Fruit fly (Drosophila melanogaster) Kc167 (cell line): ENCODE results near the gene CG11882.

Experiments used
- Myc ChIP-seq: fragments of >200 bp; optimal IDR thresholded peaks from 2 replicates; lab custom pipeline; 2017; ENCODE audit warnings: missing external identifiers
- Sin3A ChIP-seq: fragments of >200 bp; optimal IDR thresholded peaks from 2 replicates; lab custom pipeline; 2018; ENCODE audit warnings: missing external identifiers
- h ChIP-seq: fragments of >200 bp; optimal IDR thresholded peaks from 3 replicates; lab custom pipeline; 2018; ENCODE audit warnings: missing external identifiers
- insv ChIP-seq: fragments of >200 bp; optimal IDR thresholded peaks from 3 replicates; lab custom pipeline; 2018; ENCODE audit warnings: missing external identifiers
- psq ChIP-seq: fragments of >200 bp; optimal IDR thresholded peaks from 2 replicates; lab custom pipeline; 2017; ENCODE audit warnings: missing external identifiers
- ttk ChIP-seq: sonication (Bioruptor generic); optimal IDR thresholded peaks from 2 replicates; lab custom pipeline; 2017; ENCODE audit warnings: missing external identifiers

Gene CG11882

DNA sequence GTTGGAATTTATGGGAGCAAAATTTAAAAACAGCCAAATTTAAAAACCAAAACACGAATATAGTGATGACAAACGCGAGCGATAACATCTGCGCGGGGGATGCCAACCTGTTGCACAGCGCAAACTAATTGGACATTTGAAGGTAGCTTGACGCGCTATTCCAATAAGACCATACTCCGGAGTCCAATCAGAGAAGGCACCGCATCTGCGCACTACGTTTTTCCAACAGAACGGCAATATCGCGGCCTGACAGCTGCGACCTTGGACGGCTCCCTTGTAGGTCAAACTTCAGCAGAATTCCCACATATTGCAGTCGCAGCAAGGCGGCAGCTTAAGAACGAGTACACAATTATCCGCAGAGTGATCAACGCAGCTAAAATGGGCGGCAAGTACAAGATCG, at the start of gene CG11882, which contains the start of gene Pglym78:
TSS of gene CG11882 (minus strand) at position 101 of the 400 bp plus-strand sequence.
TSS of gene Pglym78 (plus strand) at position 177 of the 400 bp plus-strand sequence.
- TF ChIP-seq insv (lab: Kevin White, UChicago) (peak; percentile 96), Sin3A (lab: Kevin White, UChicago) (no peak), h (no peak)

DNA sequence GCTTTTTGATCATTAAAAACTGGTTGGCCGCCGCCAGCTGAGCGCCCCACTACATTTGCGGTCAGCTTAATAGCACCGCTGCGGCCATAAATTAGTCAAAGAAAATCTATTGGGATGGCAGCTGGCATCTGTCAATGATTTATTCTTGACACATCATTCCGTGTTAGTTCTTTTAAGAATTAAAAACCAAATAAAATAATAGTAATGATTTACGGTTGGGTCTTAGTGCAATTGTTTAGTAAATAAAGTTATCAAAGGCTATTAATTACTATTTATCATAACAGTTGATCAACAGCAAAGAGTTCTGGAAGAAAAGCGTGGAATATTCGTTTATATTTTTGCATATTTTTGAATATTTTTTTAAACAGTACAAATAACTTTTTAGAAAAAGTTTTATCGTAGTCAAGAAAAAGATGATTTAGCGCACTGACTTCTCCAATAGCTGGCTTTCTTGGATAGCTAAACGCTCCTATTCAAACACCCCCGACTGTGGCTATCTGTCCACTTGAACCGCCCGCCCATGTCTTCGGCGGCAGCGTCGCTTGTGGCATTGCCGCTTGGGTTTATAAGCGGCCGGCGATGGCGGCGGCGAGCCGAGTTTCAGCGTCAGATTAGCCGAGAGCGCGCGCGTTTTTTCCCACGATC, 49.1 kb upstream of the CG11882 start, which contains the start of gene CG14515:
TSS of gene CG14515 (plus strand) at position 590 of the 645 bp plus-strand sequence.
- TF ChIP-seq Sin3A (lab: Kevin White, UChicago) (no peak), psq (no peak), Myc (no peak), insv (lab: Kevin White, UChicago) (no peak), h (no peak), ttk (lab: Kevin White, UChicago) (no peak)

DNA sequence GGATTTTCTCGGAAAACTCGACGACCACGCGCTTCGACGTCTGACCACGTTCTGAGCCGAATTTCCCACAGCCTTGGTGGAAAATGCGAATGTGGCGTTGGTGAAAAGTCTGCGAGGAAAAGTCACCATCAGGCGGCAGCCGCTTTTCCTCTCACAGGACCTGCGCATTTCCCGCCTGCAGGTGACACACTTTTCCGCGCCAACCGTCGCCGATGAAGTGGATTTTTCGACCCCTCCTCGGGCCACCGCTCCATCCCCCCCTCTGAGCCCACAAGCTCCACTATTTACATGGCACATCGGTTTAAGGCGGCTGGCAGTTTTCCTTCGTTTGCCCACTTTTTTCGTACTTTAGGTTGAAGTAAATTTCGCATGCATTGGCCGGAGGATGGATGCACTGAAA, 47.0 kb upstream of the CG11882 start, which contains the start of gene jus:
TSS of gene jus (minus strand) at position 38 of the 400 bp plus-strand sequence.
- TF ChIP-seq Myc (no peak), insv (lab: Kevin White, UChicago) (no peak), Sin3A (lab: Kevin White, UChicago) (no peak), ttk (lab: Kevin White, UChicago) (no peak), h (no peak), psq (no peak)

DNA sequence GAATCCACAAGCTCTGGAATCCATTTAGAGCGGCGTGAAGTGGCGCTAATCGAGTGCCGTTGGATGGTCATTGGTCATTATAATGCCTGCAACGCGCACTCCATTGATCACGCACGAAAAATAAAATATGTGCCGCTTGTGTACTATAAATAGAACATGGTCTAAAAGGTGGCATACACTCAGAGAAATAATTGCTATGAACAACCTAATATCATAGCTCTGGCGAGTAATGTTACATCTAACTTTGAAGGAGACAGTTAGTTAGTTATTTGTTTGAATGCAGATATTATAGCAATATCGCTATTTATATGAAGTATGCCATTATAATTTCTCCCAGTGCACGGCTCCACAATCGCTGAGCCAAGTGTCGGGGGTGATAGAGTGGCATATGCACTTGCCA, 43.0 kb upstream of the CG11882 start:
- TF ChIP-seq Sin3A (lab: Kevin White, UChicago), result no peak
- TF ChIP-seq Myc, result no peak
- TF ChIP-seq ttk (lab: Kevin White, UChicago), result no peak
- TF ChIP-seq insv (lab: Kevin White, UChicago), result no peak
- no peak for TF ChIP-seq psq
- no peak for TF ChIP-seq h

DNA sequence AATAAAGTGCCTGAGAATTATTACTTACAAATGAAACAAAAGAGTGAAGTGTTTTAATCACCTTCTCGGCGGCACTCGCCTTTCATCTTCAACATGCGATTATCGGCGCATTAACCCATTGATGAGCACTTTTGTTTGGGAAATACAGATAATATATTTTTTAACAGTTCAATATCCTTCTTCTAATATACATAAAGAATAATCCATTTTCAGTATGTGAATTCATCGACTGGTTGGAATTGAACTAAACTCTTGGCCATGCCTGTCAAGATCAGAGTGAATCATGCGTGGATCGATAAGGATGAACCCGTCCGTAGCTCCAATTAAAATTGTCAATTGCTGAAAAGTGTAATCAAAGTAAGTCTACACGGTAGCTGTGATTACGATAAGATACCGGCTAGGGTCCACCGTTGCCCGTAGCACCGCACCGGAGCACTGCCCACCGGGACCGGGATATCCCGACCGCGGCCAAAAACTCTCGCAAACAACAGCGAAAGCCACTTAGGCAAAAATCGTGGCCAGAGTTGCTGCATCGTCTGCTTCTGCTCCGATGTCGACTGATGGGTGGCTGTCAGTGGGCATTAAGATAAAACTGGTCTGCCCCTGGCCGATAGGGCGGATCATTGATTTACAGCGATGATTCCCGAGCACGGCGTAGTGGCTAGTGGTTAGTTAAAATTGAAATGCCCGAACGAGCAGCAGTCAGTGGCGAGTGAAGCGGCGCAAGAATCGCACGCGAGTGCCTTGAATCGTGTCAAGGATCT, 17.1 kb upstream of the CG11882 start, which contains the start of gene CG11898:
TSS of gene CG11898 (plus strand) at position 714 of the 764 bp plus-strand sequence.
- TF ChIP-seq ttk (lab: Kevin White, UChicago) (no peak), Myc (no peak), Sin3A (lab: Kevin White, UChicago) (no peak), insv (lab: Kevin White, UChicago) (no peak), psq (no peak), h (no peak)

DNA sequence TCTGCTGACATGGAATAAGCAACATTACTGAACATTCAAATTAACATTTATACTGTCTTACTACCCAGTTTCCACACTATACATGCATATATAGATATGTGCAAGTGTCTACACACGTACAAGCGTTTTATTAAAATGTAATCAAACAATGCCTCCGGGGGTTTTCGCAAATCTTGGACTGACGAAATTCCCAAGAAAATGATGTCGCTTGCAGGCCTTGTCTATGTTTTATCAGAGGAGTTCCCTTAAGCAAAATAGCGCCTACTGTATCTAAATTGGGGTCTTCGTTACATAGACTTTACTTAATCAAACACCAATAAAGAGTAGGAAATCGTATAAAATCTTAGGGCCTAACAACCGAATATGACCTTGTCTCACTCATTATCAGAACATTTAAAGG, 11.6 kb upstream of the CG11882 start:
- no peak for TF ChIP-seq Myc
- no peak for TF ChIP-seq ttk (lab: Kevin White, UChicago)
- no peak for TF ChIP-seq psq
- TF ChIP-seq Sin3A (lab: Kevin White, UChicago), result no peak
- TF ChIP-seq h, result no peak
- no peak for TF ChIP-seq insv (lab: Kevin White, UChicago)

DNA sequence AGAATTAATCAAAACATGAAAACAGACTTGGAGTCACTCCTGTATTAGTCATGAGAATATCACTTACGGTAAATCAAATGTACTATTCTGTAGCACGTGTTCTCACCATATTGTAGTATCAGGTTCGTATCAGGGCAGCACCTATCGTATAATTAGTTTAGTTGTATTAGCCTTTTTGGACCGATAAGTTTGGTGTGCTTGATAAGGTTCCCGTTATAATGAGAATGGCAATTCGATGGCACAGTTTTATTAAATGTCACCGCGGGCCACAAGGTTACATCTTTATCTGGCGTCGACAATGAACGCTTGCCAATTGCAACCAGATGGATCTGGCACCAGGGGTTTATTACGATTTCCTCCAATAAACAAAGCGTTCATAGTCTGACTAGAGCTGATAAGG, 10.7 kb upstream of the CG11882 start:
- TF ChIP-seq h (no peak), Sin3A (lab: Kevin White, UChicago) (no peak), psq (no peak), ttk (lab: Kevin White, UChicago) (no peak), insv (lab: Kevin White, UChicago) (no peak), Myc (no peak)

DNA sequence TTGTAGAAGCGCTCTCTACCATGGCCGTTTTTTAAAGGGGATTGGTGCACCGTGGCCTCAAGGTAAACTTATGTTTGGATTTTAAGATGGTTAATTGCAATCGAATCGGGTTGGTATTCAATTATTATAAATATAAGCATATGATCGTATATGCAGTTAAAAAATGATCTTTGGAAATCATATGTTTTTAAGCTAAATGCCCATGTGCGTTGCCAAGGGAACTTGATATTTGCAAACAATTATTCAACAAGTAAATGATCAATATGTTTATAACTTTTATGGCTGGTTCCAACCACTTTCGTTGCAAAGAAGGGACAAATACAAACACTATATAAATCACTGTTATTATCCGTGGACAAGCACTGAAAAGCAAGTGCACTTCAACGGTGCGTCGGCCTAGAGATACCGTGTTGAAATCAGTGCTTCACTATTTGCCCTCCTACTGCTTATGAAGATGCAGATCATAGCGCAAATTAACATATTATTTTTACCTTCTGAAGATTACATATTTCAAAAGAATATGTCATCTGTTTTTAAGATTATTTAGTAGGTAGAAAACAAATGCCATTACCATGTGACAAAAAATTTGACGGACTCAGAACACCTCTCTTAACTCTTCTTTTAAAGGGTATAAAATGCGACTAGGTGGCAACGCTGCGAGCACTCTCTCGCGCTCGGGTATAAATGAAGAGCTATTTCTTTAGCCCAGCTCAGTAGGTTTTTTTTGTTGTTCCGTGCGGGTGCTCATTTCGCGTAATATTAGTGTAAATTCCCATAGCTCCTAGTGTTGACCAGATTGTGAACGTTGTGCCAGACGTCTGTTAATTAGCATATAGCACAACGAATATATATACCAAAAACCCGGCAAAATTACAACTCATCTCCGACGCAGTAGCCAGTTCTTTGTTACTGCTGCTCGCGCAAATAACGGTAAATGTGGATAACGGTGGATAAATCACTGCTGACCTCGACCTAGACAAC, 9.7 kb upstream of the CG11882 start, which contains the start of gene rdog:
TSS of gene rdog (plus strand) at position 705 of the 981 bp plus-strand sequence.
- TF ChIP-seq Sin3A (lab: Kevin White, UChicago) (no peak), insv (lab: Kevin White, UChicago) (no peak), Myc (no peak), ttk (lab: Kevin White, UChicago) (no peak), psq (no peak), h (no peak)

DNA sequence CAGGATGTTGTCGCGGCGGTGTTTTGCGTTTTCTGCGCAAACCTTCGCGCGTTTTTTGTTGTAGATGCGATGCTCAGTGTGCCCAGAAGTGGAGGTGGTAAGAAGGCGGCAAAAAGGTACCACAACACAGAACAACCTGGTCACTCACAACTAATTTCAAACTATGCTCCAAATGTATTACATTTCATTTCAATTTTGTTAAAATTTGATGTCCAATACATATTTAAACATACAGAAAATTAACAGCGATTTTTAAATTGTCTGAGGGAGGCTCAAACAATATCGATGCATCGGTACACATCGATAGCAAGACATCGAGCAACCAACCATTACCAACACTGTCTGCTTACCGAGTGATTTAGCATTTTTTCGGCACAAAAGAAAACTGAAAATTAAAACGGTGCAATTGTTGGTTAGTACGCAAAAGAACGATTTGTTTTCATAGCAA, 5.2 kb upstream of the CG11882 start, which contains the start of the genes Slbp and Rpn2:
TSS of gene Slbp (minus strand) at position 70 of the 448 bp plus-strand sequence.
TSS of gene Rpn2 (plus strand) at position 328 of the 448 bp plus-strand sequence.
- TF ChIP-seq insv (lab: Kevin White, UChicago) (no peak), ttk (lab: Kevin White, UChicago) (no peak), Myc (no peak), Sin3A (lab: Kevin White, UChicago) (no peak), psq (no peak), h (no peak)

DNA sequence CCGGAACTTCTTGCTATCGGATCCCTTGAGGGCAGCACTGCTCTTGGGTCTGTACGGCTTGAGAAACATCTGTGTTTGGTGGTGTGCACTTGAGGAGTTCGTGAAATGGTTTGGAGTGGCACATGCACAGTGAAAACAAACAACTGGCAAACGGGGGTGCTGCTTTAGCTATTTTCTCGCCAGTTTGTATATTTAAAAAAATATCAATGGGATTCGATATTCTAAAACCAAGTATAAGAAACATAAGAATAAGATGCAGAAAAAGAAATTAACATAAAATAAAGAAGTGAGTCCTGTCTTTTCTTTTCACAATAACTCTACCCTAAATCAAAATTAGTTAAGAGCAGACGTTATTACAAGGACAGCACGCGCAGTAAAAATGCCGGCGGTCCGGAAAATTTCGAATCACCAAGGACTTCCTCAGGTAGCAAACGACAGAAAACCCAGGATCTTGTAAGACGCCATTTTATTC, 3.7 kb upstream of the CG11882 start, which contains the start of gene eIF2D:
TSS of gene eIF2D (minus strand) at position 174 of the 472 bp plus-strand sequence.
- TF ChIP-seq insv (lab: Kevin White, UChicago), result no peak
- TF ChIP-seq Myc, result no peak
- no peak for TF ChIP-seq Sin3A (lab: Kevin White, UChicago)
- TF ChIP-seq ttk (lab: Kevin White, UChicago), result no peak
- no peak for TF ChIP-seq psq
- TF ChIP-seq h, result no peak

DNA sequence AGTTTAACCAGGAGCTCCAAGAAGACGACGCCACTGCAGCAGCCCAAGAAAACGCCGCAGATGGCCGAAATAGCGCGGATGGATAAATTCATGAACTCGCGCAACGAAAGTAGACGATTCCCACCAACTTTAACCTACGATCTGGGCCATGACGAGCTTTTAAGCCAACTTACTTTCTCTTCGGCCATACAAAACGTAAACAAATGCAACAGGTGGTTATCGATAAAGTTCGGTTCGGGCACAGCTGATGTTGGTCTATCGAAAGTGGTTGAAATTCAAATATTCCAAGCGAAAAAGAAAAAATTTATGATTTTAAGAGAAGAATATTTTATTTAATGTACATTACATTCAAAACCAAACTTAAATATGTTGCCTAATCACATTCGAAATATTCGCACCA, 1.3 kb downstream of the CG11882 start, which contains the start of gene CG14511:
TSS of gene CG14511 (minus strand) at position 184 of the 400 bp plus-strand sequence.
- TF ChIP-seq ttk (lab: Kevin White, UChicago) (no peak), Sin3A (lab: Kevin White, UChicago) (no peak), insv (lab: Kevin White, UChicago) (no peak), psq (no peak), Myc (no peak), h (no peak)
